Worm (Caenorhabditis elegans) whole organism, mixed stage, embryonic: Measurements from ENCODE around the gene pef-1.
A peak's percentile ranks its signal among the peaks of the same experiment; 100 is the strongest.

Experiments used
- M03D4.4 ChIP-seq: sonication (generic microtip); optimal IDR thresholded peaks from 2 replicates; lab custom pipeline; 2017; ENCODE audit warnings: mild to moderate bottlenecking, missing genetic modification characterization, missing compliant biosample characterization
- bed-3 ChIP-seq: fragments of 200-800 bp; sonication (Bioruptor generic); optimal IDR thresholded peaks from 3 replicates; lab custom pipeline; 2018; ENCODE audit warnings: mild to moderate bottlenecking, missing genetic modification characterization, moderate library complexity, missing compliant biosample characterization
- blmp-1 ChIP-seq: fragments of 150-350 bp; optimal IDR thresholded peaks from 2 replicates; lab custom pipeline; 2014; ENCODE audit warnings: missing biosample characterization, missing genetic modification characterization
- ceh-43 ChIP-seq: fragments of 200-800 bp; sonication (Bioruptor generic); optimal IDR thresholded peaks from 2 replicates; lab custom pipeline; 2018; ENCODE audit warnings: mild to moderate bottlenecking, missing genetic modification characterization, moderate library complexity, missing compliant biosample characterization
- ceh-83 ChIP-seq: fragments of 200-800 bp; sonication (Bioruptor generic); optimal IDR thresholded peaks from 2 replicates; lab custom pipeline; 2018; ENCODE audit warnings: mild to moderate bottlenecking, missing genetic modification characterization, missing compliant biosample characterization
- ces-1 ChIP-seq: fragments of 150-350 bp; optimal IDR thresholded peaks from 2 replicates; lab custom pipeline; 2014; ENCODE audit warnings: missing biosample characterization, missing genetic modification reagents, missing genetic modification characterization
- cnd-1 ChIP-seq: fragments of 200-800 bp; sonication (Bioruptor generic); optimal IDR thresholded peaks from 2 replicates; lab custom pipeline; 2018; ENCODE audit warnings: mild to moderate bottlenecking, missing genetic modification characterization, missing compliant biosample characterization
- drap-1 ChIP-seq: fragments of 200-800 bp; sonication (Bioruptor generic); optimal IDR thresholded peaks from 3 replicates; lab custom pipeline; 2018; ENCODE audit warnings: mild to moderate bottlenecking, missing genetic modification characterization, missing compliant biosample characterization
- elt-1 ChIP-seq: sonication (generic microtip); optimal IDR thresholded peaks from 2 replicates; lab custom pipeline; 2017; ENCODE audit warnings: missing genetic modification characterization, mild to moderate bottlenecking, missing compliant biosample characterization, antibody characterized with exemption, moderate library complexity, borderline replicate concordance; ENCODE audit not compliant: insufficient read depth
- elt-3 ChIP-seq: fragments of 150-350 bp; optimal IDR thresholded peaks from 2 replicates; lab custom pipeline; 2014; ENCODE audit warnings: missing biosample characterization, missing genetic modification characterization
- flh-1 ChIP-seq: fragments of 200-800 bp; sonication (Bioruptor generic); optimal IDR thresholded peaks from 2 replicates; lab custom pipeline; 2018; ENCODE audit warnings: mild to moderate bottlenecking, missing genetic modification characterization, moderate library complexity, missing compliant biosample characterization
- hlh-1 ChIP-seq: fragments of 150-350 bp; optimal IDR thresholded peaks from 2 replicates; lab custom pipeline; 2014; ENCODE audit warnings: missing biosample characterization, missing genetic modification reagents, missing genetic modification characterization
- lin-32 ChIP-seq: fragments of 200-800 bp; sonication (Bioruptor generic); optimal IDR thresholded peaks from 2 replicates; lab custom pipeline; 2018; ENCODE audit warnings: mild to moderate bottlenecking, missing genetic modification characterization, missing compliant biosample characterization
- lsy-2 ChIP-seq: fragments of 150-350 bp; optimal IDR thresholded peaks from 2 replicates; lab custom pipeline; 2014; ENCODE audit warnings: missing biosample characterization, missing genetic modification characterization
- mab-5 ChIP-seq: fragments of 150-350 bp; optimal IDR thresholded peaks from 2 replicates; lab custom pipeline; 2014; ENCODE audit warnings: missing biosample characterization, missing genetic modification characterization
- mep-1 ChIP-seq: fragments of 150-350 bp; optimal IDR thresholded peaks from 2 replicates; lab custom pipeline; 2017; ENCODE audit warnings: missing biosample characterization, missing genetic modification reagents, missing genetic modification characterization, inconsistent platforms
- mls-2 ChIP-seq: sonication (generic microtip); optimal IDR thresholded peaks from 2 replicates; lab custom pipeline; 2016; ENCODE audit warnings: mild to moderate bottlenecking, missing genetic modification characterization, moderate library complexity, missing compliant biosample characterization
- nhr-12 ChIP-seq: fragments of 150-350 bp; optimal IDR thresholded peaks from 2 replicates; lab custom pipeline; 2014; ENCODE audit warnings: missing biosample characterization, missing genetic modification characterization
- nhr-2 ChIP-seq: fragments of 150-350 bp; optimal IDR thresholded peaks from 2 replicates; lab custom pipeline; 2014; ENCODE audit warnings: missing biosample characterization, missing genetic modification characterization
- nhr-237 ChIP-seq: fragments of 150-350 bp; optimal IDR thresholded peaks from 2 replicates; lab custom pipeline; 2014; ENCODE audit warnings: missing biosample characterization, missing genetic modification characterization
- nhr-76 ChIP-seq: sonication (generic microtip); optimal IDR thresholded peaks from 2 replicates; lab custom pipeline; 2017; ENCODE audit warnings: missing biosample characterization, missing genetic modification characterization
- pha-4 ChIP-seq: fragments of 150-350 bp; optimal IDR thresholded peaks from 2 replicates; lab custom pipeline; 2018; ENCODE audit warnings: missing biosample characterization, missing genetic modification reagents, missing genetic modification characterization
- snpc-4 ChIP-seq: fragments of 150-350 bp; optimal IDR thresholded peaks from 2 replicates; lab custom pipeline; 2014; ENCODE audit warnings: missing biosample characterization, missing genetic modification characterization
- sptf-1 ChIP-seq: sonication (generic microtip); optimal IDR thresholded peaks from 2 replicates; lab custom pipeline; 2017; ENCODE audit warnings: mild to moderate bottlenecking, missing genetic modification characterization, moderate library complexity, missing compliant biosample characterization
- tbx-8 ChIP-seq: fragments of 200-800 bp; sonication (Bioruptor generic); optimal IDR thresholded peaks from 2 replicates; lab custom pipeline; 2018; ENCODE audit warnings: mild to moderate bottlenecking, missing genetic modification characterization, moderate library complexity, missing compliant biosample characterization
- unc-120 ChIP-seq: sonication (generic microtip); optimal IDR thresholded peaks from 2 replicates; lab custom pipeline; 2017; ENCODE audit warnings: missing genetic modification characterization, missing compliant biosample characterization; ENCODE audit not compliant: poor library complexity, severe bottlenecking
- unc-39 ChIP-seq: fragments of 150-350 bp; optimal IDR thresholded peaks from 2 replicates; lab custom pipeline; 2014; ENCODE audit warnings: missing biosample characterization, missing genetic modification characterization
- unc-62 ChIP-seq: fragments of 150-350 bp; optimal IDR thresholded peaks from 2 replicates; lab custom pipeline; 2014; ENCODE audit warnings: missing biosample characterization, missing genetic modification reagents, missing genetic modification characterization
- zip-8 ChIP-seq: fragments of 150-350 bp; optimal IDR thresholded peaks from 2 replicates; lab custom pipeline; 2014; ENCODE audit warnings: missing biosample characterization, missing genetic modification characterization

Gene pef-1

DNA sequence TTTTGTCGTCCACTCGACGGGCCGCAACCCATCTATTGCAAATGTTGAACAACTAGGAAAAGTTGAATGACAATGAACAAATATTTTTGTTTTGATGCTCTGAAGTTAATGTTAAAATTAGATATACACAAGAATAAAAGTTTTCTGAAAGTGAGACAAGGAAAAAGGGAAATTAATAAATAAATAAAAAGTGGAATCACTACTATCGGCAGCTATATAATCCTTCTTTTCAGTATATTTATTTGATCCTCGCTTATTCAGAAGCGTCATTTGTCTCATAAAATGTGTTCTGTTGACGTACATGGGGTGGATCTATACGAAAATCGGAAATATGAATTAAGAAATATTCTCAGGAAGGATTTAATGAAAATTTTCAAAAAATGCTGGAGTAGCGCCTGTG is at the start of gene pef-1:
Gene pef-1 (minus strand): TSS at position 101 of the 400 bp plus-strand sequence.
- TF ChIP-seq nhr-12 (tag; lab: Kevin White, UChicago) (no peak), elt-1 (tag; lab: Kevin White, UChicago) (no peak), nhr-237 (tag; lab: Kevin White, UChicago) (no peak), pha-4 (no peak), M03D4.4 (tag; lab: Kevin White, UChicago) (no peak), blmp-1 (tag; lab: Kevin White, UChicago) (no peak), lin-32 (GFP tag; lab: Kevin White, UChicago) (no peak), lsy-2 (tag; lab: Kevin White, UChicago) (no peak), elt-3 (tag; lab: Kevin White, UChicago) (no peak), bed-3 (GFP tag; lab: Kevin White, UChicago) (no peak), hlh-1 (tag; lab: Kevin White, UChicago) (no peak), ceh-83 (GFP tag; lab: Kevin White, UChicago) (no peak), tbx-8 (GFP tag; lab: Kevin White, UChicago) (no peak), snpc-4 (tag; lab: Kevin White, UChicago) (no peak), unc-62 (GFP tag; lab: Kevin White, UChicago) (no peak), mls-2 (tag; lab: Kevin White, UChicago) (no peak), flh-1 (no peak)

- TF ChIP-seq nhr-76 (tag; lab: Kevin White, UChicago) (no peak), ces-1 (GFP tag; lab: Kevin White, UChicago) (no peak), zip-8 (tag; lab: Kevin White, UChicago) (no peak), elt-1 (tag; lab: Kevin White, UChicago) (no peak), mls-2 (tag; lab: Kevin White, UChicago) (no peak), unc-62 (GFP tag; lab: Kevin White, UChicago) (no peak), elt-3 (tag; lab: Kevin White, UChicago) (no peak), mab-5 (tag; lab: Kevin White, UChicago) (no peak), unc-120 (tag; lab: Kevin White, UChicago) (no peak), mep-1 (tag; lab: Kevin White, UChicago) (no peak), pha-4 (no peak)
Measured at ce11 chrIII:970928-971327, 44.8 kb upstream of the pef-1 start.

DNA sequence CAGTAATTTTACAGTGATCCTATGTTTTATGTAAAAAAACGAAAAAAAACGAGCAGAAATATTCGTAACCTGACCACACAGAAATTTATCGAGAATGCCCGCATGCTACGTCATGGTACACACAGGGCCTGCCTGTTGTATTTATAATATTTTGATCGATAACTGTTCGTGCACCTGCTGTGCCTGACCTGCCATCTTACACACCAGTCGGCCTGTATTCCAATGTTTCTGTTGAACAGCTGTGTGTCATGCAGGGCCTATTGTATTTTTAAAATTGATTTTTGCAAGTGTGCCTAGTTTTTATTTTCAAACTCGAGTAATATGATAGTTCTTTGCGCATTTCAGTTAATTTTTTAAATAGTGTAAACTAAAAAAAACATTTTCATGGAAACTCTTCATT is 40.1 kb upstream of the pef-1 start:
- TF ChIP-seq drap-1 = no peak
- peak; percentile 90 for TF ChIP-seq nhr-2 (tag; lab: Kevin White, UChicago)
- TF ChIP-seq flh-1 = no peak
- TF ChIP-seq lin-32 (GFP tag; lab: Kevin White, UChicago) = peak; percentile 14
- TF ChIP-seq cnd-1 (tag; lab: Kevin White, UChicago) = no peak

ce11 chrIII:964637-965036 is 38.5 kb upstream of the pef-1 start:
- TF ChIP-seq zip-8 (tag; lab: Kevin White, UChicago) = no peak
- no peak for TF ChIP-seq ces-1 (GFP tag; lab: Kevin White, UChicago)

DNA sequence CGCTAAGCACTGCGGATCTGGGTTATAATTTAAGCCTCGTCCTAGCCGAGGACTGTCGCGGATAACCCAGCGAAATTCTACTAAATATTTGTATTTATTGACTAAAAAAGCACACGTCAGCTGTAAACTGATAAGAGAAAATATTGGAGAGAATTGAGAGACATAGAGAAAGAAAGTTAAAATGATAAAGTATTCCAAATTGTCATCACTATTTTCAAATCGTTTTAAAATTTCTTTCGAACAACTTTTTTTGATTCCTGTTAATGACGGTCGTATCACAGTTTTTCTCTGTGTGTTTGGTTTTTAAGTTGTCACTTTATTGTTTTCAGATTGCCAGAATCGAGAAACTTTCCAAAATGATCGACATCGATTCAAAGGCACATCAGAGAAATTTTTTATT is 35.8 kb upstream of the pef-1 start, which contains the start of gene fbxa-51:
Gene fbxa-51 (plus strand): TSS at position 322 of the 400 bp plus-strand sequence.
- TF ChIP-seq bed-3 (GFP tag; lab: Kevin White, UChicago) = no peak

DNA sequence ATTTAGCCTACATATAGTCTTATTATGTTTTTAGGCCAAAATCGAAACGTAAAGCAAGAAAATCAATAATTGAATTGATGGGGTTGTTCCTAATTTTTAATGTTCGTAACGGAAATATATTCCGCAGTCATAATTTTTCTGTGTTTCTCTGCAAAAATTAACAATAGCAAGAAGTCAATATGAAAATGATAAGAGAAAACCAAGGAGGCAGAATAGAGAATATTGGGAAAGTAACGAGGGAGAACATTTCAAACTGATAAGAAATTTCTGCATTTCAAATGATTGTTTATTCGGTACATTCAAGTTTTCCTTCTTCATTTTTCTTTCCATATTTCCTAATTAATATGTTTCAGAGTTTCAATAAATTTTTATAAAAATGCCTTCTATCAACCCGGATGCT is 29.9 kb upstream of the pef-1 start, which contains the start of gene fbxa-54:
Gene fbxa-54 (plus strand): TSS at position 354 of the 400 bp plus-strand sequence.
- TF ChIP-seq elt-3 (tag; lab: Kevin White, UChicago) = no peak
- no peak for TF ChIP-seq unc-39 (tag; lab: Kevin White, UChicago)

- TF ChIP-seq sptf-1 (tag; lab: Kevin White, UChicago) (no peak), ceh-43 (GFP tag; lab: Kevin White, UChicago) (no peak), mab-5 (tag; lab: Kevin White, UChicago) (no peak), nhr-12 (tag; lab: Kevin White, UChicago) (no peak)
Measured at ce11 chrIII:954553-954952, 28.4 kb upstream of the pef-1 start, which contains the start of the genes T12B5.15 and T12B5.14. Gene T12B5.15 (minus strand): TSS chrIII:954653. Gene T12B5.14 (plus strand): TSS chrIII:954873.
